Fruit fly (Drosophila melanogaster) whole organism, embryonic: ENCODE measurements around the gene CG11723.

ENCODE experiments used
- Antp ChIP-seq: fragments of 200-800 bp; sonication (Bioruptor generic); optimal IDR thresholded peaks from 3 replicates; lab custom pipeline; 2016; ENCODE audit warnings: missing biosample characterization, missing genetic modification characterization
- Asciz ChIP-seq: fragments of 200-800 bp; sonication (Bioruptor generic); optimal IDR thresholded peaks from 2 replicates; lab custom pipeline; 2017; ENCODE audit warnings: missing biosample characterization, mild to moderate bottlenecking, missing genetic modification characterization, missing genetic modification reagents
- Awh ChIP-seq: fragments of 200-800 bp; sonication (Bioruptor generic); IDR thresholded peaks from 2 replicates; pipeline ENCODE4, ENCODE4 v1.3.6; 2022; ENCODE audit warnings: missing biosample characterization, missing genetic modification characterization
- Bteb2 ChIP-seq: fragments of 200-800 bp; sonication (Bioruptor generic); optimal IDR thresholded peaks from 2 replicates; lab custom pipeline; 2016; ENCODE audit warnings: missing biosample characterization, missing genetic modification characterization
- CG12744 ChIP-seq: fragments of 200-800 bp; sonication (Bioruptor generic); optimal IDR thresholded peaks from 2 replicates; lab custom pipeline; 2016; ENCODE audit warnings: missing biosample characterization, missing genetic modification characterization
- CG15011 ChIP-seq: fragments of 200-800 bp; sonication (Bioruptor generic); optimal IDR thresholded peaks from 3 replicates; lab custom pipeline; 2018; ENCODE audit warnings: missing biosample characterization, mild to moderate bottlenecking, missing genetic modification characterization
- CG1529 ChIP-seq: fragments of 200-800 bp; sonication (Bioruptor generic); optimal IDR thresholded peaks from 3 replicates; lab custom pipeline; 2018; ENCODE audit warnings: missing biosample characterization, missing genetic modification characterization
- CG15479 ChIP-seq: fragments of 200-800 bp; sonication (Bioruptor generic); optimal IDR thresholded peaks from 3 replicates; lab custom pipeline; 2019; ENCODE audit warnings: missing biosample characterization, mild to moderate bottlenecking, missing genetic modification characterization, moderate library complexity
- CG16815 ChIP-seq: fragments of 200-800 bp; sonication (Bioruptor generic); optimal IDR thresholded peaks from 3 replicates; lab custom pipeline; 2017; ENCODE audit warnings: missing biosample characterization, mild to moderate bottlenecking, missing genetic modification characterization
- CG1792 ChIP-seq: fragments of 200-800 bp; sonication (Bioruptor generic); optimal IDR thresholded peaks from 2 replicates; lab custom pipeline; 2016; ENCODE audit warnings: missing biosample characterization, missing genetic modification characterization
- CG1832 ChIP-seq: fragments of 200-800 bp; sonication (Bioruptor generic); optimal IDR thresholded peaks from 2 replicates; lab custom pipeline; 2017; ENCODE audit warnings: missing biosample characterization, mild to moderate bottlenecking, missing genetic modification characterization, inconsistent platforms
- CG18476 ChIP-seq: fragments of 200-800 bp; sonication (Bioruptor generic); optimal IDR thresholded peaks from 2 replicates; lab custom pipeline; 2016; ENCODE audit warnings: missing biosample characterization, mild to moderate bottlenecking, missing genetic modification characterization
- CG33213 ChIP-seq: fragments of 200-800 bp; sonication (Bioruptor generic); optimal IDR thresholded peaks from 3 replicates; lab custom pipeline; 2016; ENCODE audit warnings: missing biosample characterization, missing genetic modification characterization
- CG3838 ChIP-seq: fragments of 200-800 bp; sonication (Bioruptor generic); optimal IDR thresholded peaks from 3 replicates; lab custom pipeline; 2016; ENCODE audit warnings: missing biosample characterization, missing genetic modification characterization
- CG4328 ChIP-seq: fragments of 200-800 bp; sonication (Bioruptor generic); optimal IDR thresholded peaks from 3 replicates; lab custom pipeline; 2017; ENCODE audit warnings: missing biosample characterization, missing genetic modification reagents, missing genetic modification characterization
- CG4360 ChIP-seq: fragments of 200-800 bp; sonication (Bioruptor generic); IDR thresholded peaks from 2 replicates; pipeline ENCODE4 v1.3.6; 2022; ENCODE audit warnings: missing biosample characterization, missing genetic modification characterization
- CG7987 ChIP-seq: fragments of 200-800 bp; sonication (Bioruptor generic); optimal IDR thresholded peaks from 2 replicates; lab custom pipeline; 2018; ENCODE audit warnings: missing biosample characterization, mild to moderate bottlenecking, missing genetic modification characterization, moderate library complexity
- CG8478 ChIP-seq: fragments of >200 bp; optimal IDR thresholded peaks from 2 replicates; lab custom pipeline; 2018
- CG9609 ChIP-seq: fragments of 200-800 bp; sonication (Bioruptor generic); optimal IDR thresholded peaks from 3 replicates; lab custom pipeline; 2016; ENCODE audit warnings: missing biosample characterization, missing genetic modification characterization
- CG9817 ChIP-seq: fragments of 200-800 bp; sonication (Bioruptor generic); optimal IDR thresholded peaks from 2 replicates; lab custom pipeline; 2018; ENCODE audit warnings: missing biosample characterization, mild to moderate bottlenecking, missing genetic modification characterization, moderate library complexity
- Camta ChIP-seq: fragments of 200-800 bp; sonication (Bioruptor generic); optimal IDR thresholded peaks from 2 replicates; lab custom pipeline; 2016; ENCODE audit warnings: missing biosample characterization, missing genetic modification characterization
- CoRest ChIP-seq: fragments of 200-800 bp; sonication (Bioruptor generic); optimal IDR thresholded peaks from 3 replicates; lab custom pipeline; 2018; ENCODE audit warnings: missing biosample characterization, mild to moderate bottlenecking, missing genetic modification characterization, moderate library complexity
- Deaf1 ChIP-seq: fragments of 200-800 bp; optimal IDR thresholded peaks from 3 replicates; lab custom pipeline; 2019; ENCODE audit warnings: missing biosample characterization, mild to moderate bottlenecking, missing genetic modification characterization, moderate library complexity
- Fer2 ChIP-seq: fragments of 200-800 bp; sonication (Bioruptor generic); optimal IDR thresholded peaks from 2 replicates; lab custom pipeline; 2018; ENCODE audit warnings: missing biosample characterization, mild to moderate bottlenecking, missing genetic modification characterization, moderate library complexity
- Gsc ChIP-seq: fragments of 200-800 bp; sonication (Bioruptor generic); IDR thresholded peaks from 2 replicates; pipeline ENCODE4 v1.3.6; 2022; ENCODE audit warnings: missing biosample characterization, missing genetic modification characterization
- Hmx ChIP-seq: fragments of 200-800 bp; sonication (Bioruptor generic); optimal IDR thresholded peaks from 2 replicates; lab custom pipeline; 2016; ENCODE audit warnings: missing biosample characterization, missing genetic modification characterization
- Hr51 ChIP-seq, 2 experiments: fragments of 200-800 bp; sonication (Bioruptor generic); optimal IDR thresholded peaks; 2 replicates in 1 of 2; 3 replicates in 1 of 2; lab custom pipeline; 2016 to 2018; ENCODE audit warnings: missing biosample characterization in 2 of 2, missing genetic modification characterization in 2 of 2, mild to moderate bottlenecking in 1 of 2, moderate library complexity in 1 of 2
- Lim3 ChIP-seq: fragments of 200-800 bp; sonication (Bioruptor generic); IDR thresholded peaks from 2 replicates; pipeline ENCODE4 v1.3.6; 2022; ENCODE audit warnings: missing biosample characterization, missing genetic modification characterization
- MBD-R2 ChIP-seq: fragments of 200-800 bp; sonication (Bioruptor generic); IDR thresholded peaks from 2 replicates; pipeline ENCODE4 v1.3.6; 2022; ENCODE audit warnings: missing biosample characterization, missing genetic modification characterization
- Mrtf ChIP-seq: fragments of 200-800 bp; sonication (Bioruptor generic); IDR thresholded peaks from 3 replicates; pipeline ENCODE4 v1.3.6; 2022; ENCODE audit warnings: missing biosample characterization, missing genetic modification characterization
- NC2α ChIP-seq: fragments of 200-800 bp; sonication (Bioruptor generic); optimal IDR thresholded peaks from 2 replicates; lab custom pipeline; 2016; ENCODE audit warnings: missing biosample characterization, missing genetic modification characterization
- Nf-YC ChIP-seq: fragments of 200-800 bp; optimal IDR thresholded peaks from 3 replicates; lab custom pipeline; 2019; ENCODE audit warnings: missing biosample characterization, mild to moderate bottlenecking, missing genetic modification characterization, moderate library complexity
- Six4 ChIP-seq: fragments of 200-800 bp; sonication (Bioruptor generic); optimal IDR thresholded peaks from 2 replicates; lab custom pipeline; 2016; ENCODE audit warnings: missing biosample characterization, missing genetic modification characterization
- Usf ChIP-seq: fragments of 200-800 bp; sonication (Bioruptor generic); optimal IDR thresholded peaks from 2 replicates; lab custom pipeline; 2017; ENCODE audit warnings: missing genotype, missing biosample characterization, missing genetic modification characterization
- Vsx1 ChIP-seq: fragments of 200-800 bp; sonication (Bioruptor generic); optimal IDR thresholded peaks from 2 replicates; lab custom pipeline; 2017; ENCODE audit warnings: missing biosample characterization, mild to moderate bottlenecking, missing genetic modification characterization, missing genetic modification reagents
- Xbp1 ChIP-seq: fragments of 200-800 bp; sonication (Bioruptor generic); optimal IDR thresholded peaks from 3 replicates; lab custom pipeline; 2016; ENCODE audit warnings: missing biosample characterization, mild to moderate bottlenecking, missing genetic modification characterization
- bab2 ChIP-seq: fragments of 200-800 bp; sonication (Bioruptor generic); optimal IDR thresholded peaks from 2 replicates; lab custom pipeline; 2016; ENCODE audit warnings: missing biosample characterization, missing genetic modification characterization
- bbx ChIP-seq: fragments of 200-800 bp; sonication (Bioruptor generic); IDR thresholded peaks from 2 replicates; pipeline ENCODE4 v1.3.6; 2022; ENCODE audit warnings: missing biosample characterization, missing genetic modification characterization; ENCODE audit not compliant: partially characterized antibody
- chif ChIP-seq, 2 experiments: fragments of 200-800 bp; sonication (Bioruptor generic); optimal IDR thresholded peaks; 3 replicates each; lab custom pipeline; 2016; ENCODE audit warnings: missing biosample characterization in 2 of 2, missing genetic modification characterization in 2 of 2
- crol ChIP-seq: fragments of 200-800 bp; sonication (Bioruptor generic); IDR thresholded peaks from 2 replicates; pipeline ENCODE4 v1.3.6; 2022; ENCODE audit warnings: missing biosample characterization, missing genetic modification characterization
- esg ChIP-seq: fragments of 200-800 bp; sonication (Bioruptor generic); conservative IDR thresholded peaks from 2 replicates; pipeline ENCODE4 v1.3.6; 2022; ENCODE audit warnings: missing biosample characterization, missing genetic modification characterization
- gfzf ChIP-seq: fragments of 200-800 bp; sonication (Bioruptor generic); optimal IDR thresholded peaks from 2 replicates; lab custom pipeline; 2016; ENCODE audit warnings: missing biosample characterization, mild to moderate bottlenecking, missing genetic modification characterization, moderate library complexity
- gsb-n ChIP-seq: fragments of 200-800 bp; sonication (Bioruptor generic); optimal IDR thresholded peaks from 3 replicates; lab custom pipeline; 2018; ENCODE audit warnings: missing biosample characterization, mild to moderate bottlenecking, missing genetic modification characterization
- klu ChIP-seq: fragments of 200-800 bp; sonication (Bioruptor generic); IDR thresholded peaks from 2 replicates; pipeline ENCODE4 v1.3.6; 2022; ENCODE audit warnings: missing biosample characterization, missing genetic modification characterization
- kni ChIP-seq: fragments of 200-800 bp; sonication (Bioruptor generic); optimal IDR thresholded peaks from 3 replicates; lab custom pipeline; 2017; ENCODE audit warnings: mild to moderate bottlenecking, missing biosample characterization, missing genetic modification reagents, missing genetic modification characterization
- lilli ChIP-seq: fragments of 200-800 bp; sonication (Bioruptor generic); optimal IDR thresholded peaks from 3 replicates; lab custom pipeline; 2016; ENCODE audit warnings: missing biosample characterization, missing genetic modification characterization
- mam ChIP-seq: fragments of 200-800 bp; sonication (Bioruptor generic); optimal IDR thresholded peaks from 3 replicates; lab custom pipeline; 2016; ENCODE audit warnings: missing biosample characterization, missing genetic modification characterization
- rib ChIP-seq: fragments of 200-800 bp; sonication (Bioruptor generic); IDR thresholded peaks from 2 replicates; pipeline ENCODE4 v1.3.6; 2022; ENCODE audit warnings: missing biosample characterization, missing genetic modification characterization
- sim ChIP-seq: fragments of 200-800 bp; sonication (Bioruptor generic); IDR thresholded peaks from 2 replicates; pipeline ENCODE4 v1.3.6; 2022; ENCODE audit warnings: missing biosample characterization, missing genetic modification characterization
- sisA ChIP-seq: fragments of 200-800 bp; sonication (Bioruptor generic); IDR thresholded peaks from 2 replicates; pipeline ENCODE4 v1.3.6; 2022; ENCODE audit warnings: missing biosample characterization, missing genetic modification characterization
- yki ChIP-seq: fragments of >200 bp; optimal IDR thresholded peaks from 3 replicates; lab custom pipeline; 2018

CG11723 gene

DNA sequence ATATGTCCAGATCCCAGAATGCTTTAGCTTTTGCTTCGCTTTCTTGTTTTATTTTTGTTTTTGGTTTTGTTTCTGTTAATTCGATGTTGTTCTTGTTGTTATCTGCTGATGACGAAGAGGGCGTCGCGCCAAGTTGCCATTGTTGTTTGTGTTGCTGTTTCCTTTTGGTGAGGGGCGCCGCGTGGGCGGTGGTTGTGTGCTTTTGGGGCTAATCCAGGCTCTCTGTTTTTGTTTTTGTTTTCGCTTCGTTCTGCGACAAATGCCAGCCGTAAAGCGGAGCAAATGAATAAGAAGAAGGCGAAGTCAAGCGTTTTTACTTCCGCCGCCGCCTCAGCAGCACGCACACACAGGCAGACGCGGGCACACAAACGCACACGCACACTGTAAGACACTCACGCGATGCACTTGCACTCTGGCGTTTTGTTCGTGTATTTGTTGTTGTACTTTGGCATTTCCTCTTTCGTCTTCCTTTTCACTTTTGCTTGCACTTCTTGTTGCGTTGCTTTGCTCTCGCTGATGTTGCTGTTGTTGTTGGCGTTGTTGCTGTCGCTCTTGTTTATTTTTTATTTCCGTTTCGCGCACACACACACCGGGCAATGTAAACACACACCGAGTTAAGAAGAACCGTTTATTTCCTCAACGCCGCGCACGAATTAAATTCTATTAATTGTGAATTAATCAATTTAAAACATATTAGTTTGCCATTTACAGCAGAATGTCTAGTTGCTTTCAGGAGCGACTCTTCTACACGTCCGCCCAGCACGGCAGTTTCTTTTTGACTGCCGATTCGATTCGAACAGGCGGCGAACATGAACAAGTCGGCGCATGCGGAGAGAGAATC, 31.1 kb upstream of the CG11723 start, which contains the start of gene aop (continued):
- TF ChIP-seq Mrtf = no peak
- TF ChIP-seq mam (GFP tag; lab: Kevin White, UChicago) = no peak
- no peak for TF ChIP-seq esg (GFP tag; lab: Robert Waterston, UW)
- no peak for TF ChIP-seq CoRest (tag; lab: Kevin White, UChicago)
- TF ChIP-seq Deaf1 (tag; lab: Kevin White, UChicago) = peak; percentile 88
- no peak for TF ChIP-seq Hmx (GFP tag; lab: Kevin White, UChicago)
- no peak for TF ChIP-seq NC2α
- TF ChIP-seq CG3838 (GFP tag; lab: Kevin White, UChicago) = peak; percentile 39
- no peak for TF ChIP-seq Gsc
- TF ChIP-seq crol (GFP tag; lab: Robert Waterston, UW) = 0 out of 2 replicates have a peak, but pooled peaks have one; percentile 23
- no peak for TF ChIP-seq Lim3 (GFP tag; lab: Robert Waterston, UW)
- TF ChIP-seq lilli = no peak
- TF ChIP-seq CG4360 (GFP tag; lab: Robert Waterston, UW) = peak; percentile 89
- TF ChIP-seq klu = no peak
- no peak for TF ChIP-seq Hr51 (GFP tag; optimal IDR thresholded peaks at IDR 0.05; lab: Kevin White, UChicago)
- TF ChIP-seq CG8478 (lab: Kevin White, UChicago) = no peak
- TF ChIP-seq CG16815 (GFP tag; lab: Kevin White, UChicago) = no peak
- TF ChIP-seq CG1529 (GFP tag; lab: Kevin White, UChicago) = peak; percentile 9
- peak; percentile 97 for TF ChIP-seq CG15479 (GFP tag; lab: Kevin White, UChicago)
- TF ChIP-seq MBD-R2 = no peak
- TF ChIP-seq Antp (GFP tag; lab: Kevin White, UChicago) = no peak
- TF ChIP-seq Usf = no peak
- TF ChIP-seq Nf-YC (tag; lab: Kevin White, UChicago) = peak; percentile 27
- peak; percentile 21 for TF ChIP-seq CG4328 (GFP tag; lab: Kevin White, UChicago)
- TF ChIP-seq gsb-n (tag; lab: Kevin White, UChicago) = peak; percentile 58
- TF ChIP-seq chif (GFP tag; optimal IDR thresholded peaks at IDR 0.05; lab: Kevin White, UChicago) = no peak
- TF ChIP-seq Fer2 = no peak
- peak; percentile 28 for TF ChIP-seq Asciz (GFP tag; lab: Kevin White, UChicago)
- TF ChIP-seq Camta = no peak
- TF ChIP-seq CG1792 (GFP tag; lab: Kevin White, UChicago) = no peak
- no peak for TF ChIP-seq Awh
- no peak for TF ChIP-seq sisA
- no peak for TF ChIP-seq CG9817
- 0 out of 2 replicates have a peak, but pooled peaks have one; percentile 17 for TF ChIP-seq bbx (GFP tag; lab: Robert Waterston, UW)
- TF ChIP-seq gfzf (GFP tag; lab: Kevin White, UChicago) = no peak
- TF ChIP-seq sim (GFP tag; lab: Robert Waterston, UW) = no peak
- TF ChIP-seq kni (GFP tag; lab: Kevin White, UChicago) = peak; percentile 72
- peak; percentile 7 for TF ChIP-seq CG15011 (GFP tag; lab: Kevin White, UChicago)
- peak; percentile 11 for TF ChIP-seq Bteb2 (GFP tag; lab: Kevin White, UChicago)
- no peak for TF ChIP-seq Six4 (GFP tag; lab: Kevin White, UChicago)
- TF ChIP-seq Vsx1 = peak; percentile 44
- TF ChIP-seq CG9609 = no peak
- peak; percentile 34 for TF ChIP-seq CG7987
- no peak for TF ChIP-seq Xbp1
- TF ChIP-seq CG18476 (GFP tag; lab: Kevin White, UChicago) = no peak
- peak; percentile 53 for TF ChIP-seq CG33213 (GFP tag; lab: Kevin White, UChicago)
- TF ChIP-seq CG1832 (GFP tag; lab: Kevin White, UChicago) = no peak
- peak; percentile 16; the same call in 1 of the 2 replicates for TF ChIP-seq rib (GFP tag; lab: Robert Waterston, UW)
- no peak for TF ChIP-seq yki (lab: Kevin White, UChicago)
- no peak for TF ChIP-seq bab2
- no peak for TF ChIP-seq CG12744 (GFP tag; lab: Kevin White, UChicago)
